Worm (Caenorhabditis elegans) whole organism, young adult: ENCODE data around the gene eak-7.

Experiments
- B0019.2 ChIP-seq: fragments of 200-800 bp; sonication (Bioruptor generic); conservative IDR thresholded peaks from 2 replicates; pipeline ENCODE4 v1.3.6; 2022; ENCODE audit warnings: missing genetic modification reagents, missing genetic modification characterization, missing compliant biosample characterization
- B0261.1 ChIP-seq: sonication (generic microtip); optimal IDR thresholded peaks from 2 replicates; lab custom pipeline; 2016; ENCODE audit warnings: mild to moderate bottlenecking, missing genetic modification characterization, moderate library complexity, missing compliant biosample characterization
- C17E4.6 ChIP-seq: fragments of 200-800 bp; sonication (Bioruptor generic); IDR thresholded peaks from 2 replicates; pipeline ENCODE4 v1.3.6; 2022; ENCODE audit warnings: missing genetic modification reagents, missing genetic modification characterization, missing compliant biosample characterization
- D2030.7 ChIP-seq: fragments of 200-800 bp; sonication (Bioruptor generic); IDR thresholded peaks from 2 replicates; pipeline ENCODE4 v1.3.6; 2022; ENCODE audit warnings: missing genetic modification reagents, missing genetic modification characterization, missing compliant biosample characterization
- F22D6.2 ChIP-seq: sonication (generic microtip); optimal IDR thresholded peaks from 2 replicates; lab custom pipeline; 2016; ENCODE audit warnings: mild to moderate bottlenecking, missing genetic modification characterization, missing compliant biosample characterization
- F37B4.10 ChIP-seq: fragments of 200-800 bp; sonication (Bioruptor generic); IDR thresholded peaks from 2 replicates; pipeline ENCODE4 v1.3.6; 2022; ENCODE audit warnings: missing genetic modification characterization, missing compliant biosample characterization
- F55B11.4 ChIP-seq: sonication (generic microtip); optimal IDR thresholded peaks from 2 replicates; lab custom pipeline; 2016; ENCODE audit warnings: missing compliant biosample characterization, missing genetic modification characterization, borderline replicate concordance; ENCODE audit not compliant: insufficient read depth
- K11D2.4 ChIP-seq: fragments of 200-800 bp; sonication (Bioruptor generic); IDR thresholded peaks from 2 replicates; pipeline ENCODE4 v1.3.6; 2022; ENCODE audit warnings: missing genetic modification reagents, missing genetic modification characterization, missing compliant biosample characterization
- K12H6.12 ChIP-seq: fragments of 200-800 bp; sonication (Bioruptor generic); optimal IDR thresholded peaks from 2 replicates; lab custom pipeline; 2018; ENCODE audit warnings: mild to moderate bottlenecking, missing genetic modification characterization, missing compliant biosample characterization
- Y53F4B.3 ChIP-seq: fragments of 200-800 bp; sonication (Bioruptor generic); IDR thresholded peaks from 2 replicates; pipeline ENCODE4 v1.3.6; 2022; ENCODE audit warnings: missing genetic modification reagents, missing genetic modification characterization, missing compliant biosample characterization
- Y53G8AR.9 ChIP-seq: fragments of 200-800 bp; sonication (Bioruptor generic); conservative IDR thresholded peaks from 2 replicates; pipeline ENCODE4 v1.3.6; 2022; ENCODE audit warnings: missing genetic modification reagents, missing genetic modification characterization, missing compliant biosample characterization
- Y67H2A.10 ChIP-seq: fragments of 200-800 bp; sonication (Bioruptor generic); conservative IDR thresholded peaks from 2 replicates; pipeline ENCODE4 v1.3.6; 2022; ENCODE audit warnings: missing genetic modification reagents, missing genetic modification characterization, missing compliant biosample characterization
- ZK185.1 ChIP-seq: sonication (generic microtip); optimal IDR thresholded peaks from 2 replicates; lab custom pipeline; 2016; ENCODE audit warnings: mild to moderate bottlenecking, missing genetic modification characterization, missing compliant biosample characterization; ENCODE audit not compliant: poor library complexity, severe bottlenecking
- athp-1 ChIP-seq: sonication (generic microtip); optimal IDR thresholded peaks from 2 replicates; lab custom pipeline; 2017; ENCODE audit warnings: mild to moderate bottlenecking, missing genetic modification characterization, missing compliant biosample characterization
- ccch-3 ChIP-seq: fragments of 200-800 bp; sonication (Bioruptor generic); optimal IDR thresholded peaks from 2 replicates; lab custom pipeline; 2018; ENCODE audit warnings: mild to moderate bottlenecking, missing genetic modification characterization, missing compliant biosample characterization
- ceh-27 ChIP-seq: fragments of 200-800 bp; sonication (Bioruptor generic); optimal IDR thresholded peaks from 2 replicates; lab custom pipeline; 2018; ENCODE audit warnings: mild to moderate bottlenecking, missing genetic modification characterization, moderate library complexity, missing compliant biosample characterization
- ceh-40 ChIP-seq: fragments of 200-800 bp; sonication (Bioruptor generic); IDR thresholded peaks from 2 replicates; pipeline ENCODE4 v1.3.6; 2022; ENCODE audit warnings: missing genetic modification characterization, missing compliant biosample characterization
- egl-18 ChIP-seq: fragments of 200-800 bp; sonication (Bioruptor generic); IDR thresholded peaks from 2 replicates; pipeline ENCODE4 v1.3.6; 2022; ENCODE audit warnings: missing genetic modification reagents, missing genetic modification characterization, missing compliant biosample characterization
- egrh-3 ChIP-seq: fragments of 200-800 bp; sonication (Bioruptor generic); IDR thresholded peaks from 2 replicates; pipeline ENCODE4 v1.3.6; 2022; ENCODE audit warnings: missing genetic modification reagents, missing genetic modification characterization, missing compliant biosample characterization
- him-1 ChIP-seq: sonication (generic microtip); optimal IDR thresholded peaks from 2 replicates; lab custom pipeline; 2016; ENCODE audit warnings: missing genotype, missing genetic modification reagents, missing genetic modification characterization, missing compliant biosample characterization
- hlh-12 ChIP-seq: sonication (generic microtip); optimal IDR thresholded peaks from 2 replicates; lab custom pipeline; 2016; ENCODE audit warnings: missing genetic modification characterization, missing compliant biosample characterization
- hmg-1.2 ChIP-seq: fragments of 200-800 bp; sonication (Bioruptor generic); IDR thresholded peaks from 2 replicates; pipeline ENCODE4 v1.3.6; 2022; ENCODE audit warnings: missing genetic modification reagents, missing genetic modification characterization, missing compliant biosample characterization
- hmg-20 ChIP-seq: fragments of 200-800 bp; sonication (Bioruptor generic); IDR thresholded peaks from 2 replicates; pipeline ENCODE4 v1.3.6; 2022; ENCODE audit warnings: missing genetic modification reagents, missing genetic modification characterization, missing compliant biosample characterization
- hrde-1 ChIP-seq: sonication (generic microtip); optimal IDR thresholded peaks from 2 replicates; lab custom pipeline; 2016; ENCODE audit warnings: missing genetic modification characterization, mild to moderate bottlenecking, missing compliant biosample characterization, moderate library complexity, missing genotype, missing genetic modification reagents, borderline replicate concordance
- let-526 ChIP-seq: fragments of 200-800 bp; sonication (Bioruptor generic); IDR thresholded peaks from 2 replicates; pipeline ENCODE4 v1.3.6; 2022; ENCODE audit warnings: missing genetic modification reagents, missing genetic modification characterization, missing compliant biosample characterization
- lsl-1 ChIP-seq: fragments of 200-800 bp; sonication (Bioruptor generic); optimal IDR thresholded peaks from 2 replicates; lab custom pipeline; 2018; ENCODE audit warnings: mild to moderate bottlenecking, missing genetic modification characterization, moderate library complexity, missing compliant biosample characterization
- madf-8 ChIP-seq: fragments of 200-800 bp; sonication (Bioruptor generic); conservative IDR thresholded peaks from 2 replicates; pipeline ENCODE4 v1.3.6; 2022; ENCODE audit warnings: missing genetic modification reagents, missing genetic modification characterization, missing compliant biosample characterization
- nfya-2 ChIP-seq: fragments of 200-800 bp; sonication (Bioruptor generic); IDR thresholded peaks from 2 replicates; pipeline ENCODE4 v1.3.6; 2022; ENCODE audit warnings: missing genetic modification reagents, missing genetic modification characterization, missing compliant biosample characterization
- nhr-120 ChIP-seq: fragments of 200-800 bp; sonication (Bioruptor generic); IDR thresholded peaks from 2 replicates; pipeline ENCODE4 v1.3.6; 2022; ENCODE audit warnings: missing genetic modification characterization, missing compliant biosample characterization
- rec-8 ChIP-seq, 2 experiments: sonication (generic microtip); optimal IDR thresholded peaks; 2 replicates each; lab custom pipeline; 2016; ENCODE audit warnings: mild to moderate bottlenecking in 2 of 2, missing genetic modification characterization in 2 of 2, missing genetic modification reagents in 2 of 2, missing genotype in 2 of 2, missing biosample characterization in 1 of 2, missing compliant biosample characterization in 1 of 2, moderate library complexity in 1 of 2
- rpc-1 ChIP-seq, 2 experiments: fragments of 150-350 bp in 1 of 2; sonication (generic microtip) in 1 of 2; optimal IDR thresholded peaks; 2 replicates each; lab custom pipeline; 2014 to 2018; ENCODE audit warnings: missing biosample characterization in 1 of 2, missing genetic modification characterization in 1 of 2, missing genetic modification reagents in 1 of 2, missing genotype in 1 of 2
- snpc-1.1 ChIP-seq: sonication (generic microtip); optimal IDR thresholded peaks from 2 replicates; lab custom pipeline; 2017; ENCODE audit warnings: missing genetic modification characterization, mild to moderate bottlenecking, missing compliant biosample characterization, antibody characterized with exemption, moderate library complexity, missing genotype, missing genetic modification reagents; ENCODE audit not compliant: insufficient read depth
- snpc-3.4 ChIP-seq: sonication (generic microtip); optimal IDR thresholded peaks from 2 replicates; lab custom pipeline; 2017; ENCODE audit warnings: missing genetic modification characterization, mild to moderate bottlenecking, missing compliant biosample characterization, antibody characterized with exemption, moderate library complexity, missing genotype, missing genetic modification reagents
- sptf-2 ChIP-seq: fragments of 200-800 bp; sonication (Bioruptor generic); optimal IDR thresholded peaks from 2 replicates; lab custom pipeline; 2018; ENCODE audit warnings: mild to moderate bottlenecking, missing genetic modification characterization, missing compliant biosample characterization
- tlf-1 ChIP-seq: fragments of 200-800 bp; sonication (Bioruptor generic); optimal IDR thresholded peaks from 2 replicates; lab custom pipeline; 2018; ENCODE audit warnings: mild to moderate bottlenecking, missing genetic modification characterization, missing compliant biosample characterization
- unc-130 ChIP-seq: sonication (generic microtip); optimal IDR thresholded peaks from 2 replicates; lab custom pipeline; 2016; ENCODE audit warnings: missing genetic modification reagents, missing genetic modification characterization, missing compliant biosample characterization
- unc-62 ChIP-seq: fragments of 150-350 bp; optimal IDR thresholded peaks from 2 replicates; lab custom pipeline; 2014; ENCODE audit warnings: missing biosample characterization, missing genetic modification reagents, missing genetic modification characterization
- zfh-2 ChIP-seq: fragments of 200-800 bp; sonication (Bioruptor generic); conservative IDR thresholded peaks from 2 replicates; pipeline ENCODE4 v1.3.6; 2022; ENCODE audit warnings: missing genetic modification reagents, missing genetic modification characterization, missing compliant biosample characterization
- ztf-25 ChIP-seq: fragments of 200-800 bp; sonication (Bioruptor generic); IDR thresholded peaks from 2 replicates; pipeline ENCODE4 v1.3.6; 2022; ENCODE audit warnings: missing genetic modification reagents, missing genetic modification characterization, missing compliant biosample characterization
- ztf-6 ChIP-seq: fragments of 200-800 bp; sonication (Bioruptor generic); IDR thresholded peaks from 2 replicates; pipeline ENCODE4 v1.3.6; 2022; ENCODE audit warnings: missing genetic modification reagents, missing genetic modification characterization, missing compliant biosample characterization

The eak-7 gene

DNA sequence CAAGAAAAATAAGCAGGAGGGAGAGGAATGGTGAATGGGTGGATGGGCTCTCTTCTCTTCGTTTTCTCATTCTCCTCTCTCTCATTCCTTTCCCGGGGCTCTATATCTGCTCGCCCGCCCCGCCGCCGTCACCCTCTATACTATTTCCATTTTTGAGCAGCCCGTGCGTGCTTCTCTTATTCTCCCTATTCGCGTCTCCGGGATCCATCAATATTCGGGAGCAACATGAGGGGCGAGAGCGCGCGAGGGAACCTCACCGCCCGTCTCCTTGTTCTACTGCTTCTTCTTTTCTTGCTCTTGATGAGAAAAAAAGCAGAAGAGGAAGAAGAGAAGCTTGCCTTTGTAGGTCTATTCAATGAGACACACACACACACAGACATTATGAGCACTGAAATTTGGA is 18.4 kb upstream of the eak-7 start:
- TF ChIP-seq unc-130 (GFP tag; lab: Kevin White, UChicago), result no peak
- TF ChIP-seq C17E4.6 (GFP tag; lab: Robert Waterston, UW), result no peak
- TF ChIP-seq K11D2.4 (GFP tag; lab: Robert Waterston, UW), result no peak
- TF ChIP-seq snpc-1.1, result no peak
- no peak for TF ChIP-seq Y67H2A.10 (GFP tag; lab: Robert Waterston, UW)
- TF ChIP-seq tlf-1 (GFP tag; lab: Kevin White, UChicago), result no peak
- TF ChIP-seq zfh-2, result peak; percentile 97
- no peak for TF ChIP-seq snpc-3.4 (tag; lab: Kevin White, UChicago)
- TF ChIP-seq B0261.1 (tag; lab: Kevin White, UChicago), result no peak
- TF ChIP-seq hmg-1.2 (GFP tag; lab: Robert Waterston, UW), result 0 out of 2 replicates have a peak, but pooled peaks have one; percentile 6
- no peak for TF ChIP-seq nhr-120
- TF ChIP-seq rec-8 (tag; optimal IDR thresholded peaks at IDR 0.05; lab: Kevin White, UChicago), result no peak
- TF ChIP-seq egrh-3, result no peak
- no peak for TF ChIP-seq lsl-1 (GFP tag; lab: Kevin White, UChicago)
- no peak for TF ChIP-seq unc-62
- no peak for TF ChIP-seq hmg-20
- TF ChIP-seq ztf-25 (GFP tag; lab: Robert Waterston, UW), result no peak
- TF ChIP-seq K12H6.12 (tag; lab: Kevin White, UChicago), result peak; percentile 79
- no peak for TF ChIP-seq ZK185.1 (tag; lab: Kevin White, UChicago)
- TF ChIP-seq athp-1, result no peak
- TF ChIP-seq ccch-3 (GFP tag; lab: Kevin White, UChicago), result no peak
- TF ChIP-seq F22D6.2, result no peak
- no peak for TF ChIP-seq hlh-12
- no peak for TF ChIP-seq D2030.7
- no peak for TF ChIP-seq ceh-40 (GFP tag; lab: Robert Waterston, UW)
- TF ChIP-seq egl-18 (GFP tag; lab: Robert Waterston, UW), result no peak
- no peak for TF ChIP-seq Y53G8AR.9 (GFP tag; lab: Robert Waterston, UW)
- no peak for TF ChIP-seq him-1 (tag; lab: Kevin White, UChicago)
- no peak for TF ChIP-seq madf-8
- 0 out of 2 replicates have a peak, but pooled peaks have one; percentile 18 for TF ChIP-seq ztf-6 (GFP tag; lab: Robert Waterston, UW)
- TF ChIP-seq hrde-1 (tag; lab: Kevin White, UChicago), result no peak
- no peak for TF ChIP-seq F37B4.10 (GFP tag; lab: Robert Waterston, UW)
- TF ChIP-seq ceh-27, result peak; percentile 17
- no peak for TF ChIP-seq Y53F4B.3

DNA sequence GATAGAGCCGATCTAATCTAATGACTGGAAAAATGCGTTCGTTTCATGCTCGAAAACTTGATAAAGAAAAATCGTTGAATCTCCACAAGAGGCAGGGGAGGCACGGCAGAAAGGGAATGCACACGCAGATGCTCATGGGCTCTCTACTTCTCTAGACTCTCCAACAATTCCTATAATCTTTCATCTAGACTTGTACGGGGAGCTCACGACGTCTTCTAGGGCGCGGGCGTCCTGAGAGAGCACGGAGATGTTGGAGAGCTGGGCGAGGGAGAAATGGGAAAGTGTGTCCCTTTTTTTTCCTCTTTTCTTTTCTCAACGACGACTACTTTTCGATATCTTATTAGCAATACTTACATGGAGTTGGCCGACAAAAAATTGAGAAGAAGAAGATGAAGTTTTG is 17.4 kb upstream of the eak-7 start:
- TF ChIP-seq unc-62, result no peak
- no peak for TF ChIP-seq let-526
- peak; percentile 45; the same call in 1 of the 2 replicates for TF ChIP-seq zfh-2
- TF ChIP-seq hmg-1.2 (GFP tag; lab: Robert Waterston, UW), result peak; percentile 36; the same call in 1 of the 2 replicates
- peak; percentile 37 for TF ChIP-seq K12H6.12 (tag; lab: Kevin White, UChicago)
- no peak for TF ChIP-seq D2030.7
- no peak for TF ChIP-seq rpc-1 (optimal IDR thresholded peaks at IDR 0.05; lab: Kevin White, UChicago)
- TF ChIP-seq rpc-1 (tag; optimal IDR thresholded peaks at IDR 0.05; lab: Kevin White, UChicago), result no peak
- TF ChIP-seq, all 124 proteins: peak for 3

DNA sequence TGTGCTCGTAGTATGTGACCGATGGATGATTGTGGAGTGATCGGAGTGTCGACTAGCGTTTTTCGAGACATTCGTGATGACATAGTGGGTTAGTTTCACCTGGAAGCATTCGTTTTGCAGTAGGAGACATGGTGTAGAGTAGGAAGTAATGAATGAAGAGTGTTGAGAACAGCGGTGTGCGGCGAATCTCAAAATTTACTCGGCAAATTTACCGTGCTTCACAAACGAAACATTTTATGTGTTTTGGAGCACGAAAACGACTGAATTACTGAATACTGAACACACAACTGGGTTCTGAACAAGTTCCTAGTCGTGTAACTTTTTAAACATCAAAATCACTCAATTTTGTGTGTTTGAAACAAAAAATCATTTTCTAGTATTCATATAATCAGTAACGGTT is 15.3 kb upstream of the eak-7 start, which contains the start of gene K08E7.6:
TSS of gene K08E7.6 (minus strand) at position 101 of the 400 bp plus-strand sequence.
- TF ChIP-seq F55B11.4, result no peak
- TF ChIP-seq nfya-2, result no peak
- no peak for TF ChIP-seq egl-18 (GFP tag; lab: Robert Waterston, UW)
- no peak for TF ChIP-seq B0019.2 (GFP tag; lab: Robert Waterston, UW)
- TF ChIP-seq sptf-2 (GFP tag; lab: Kevin White, UChicago), result no peak
- TF ChIP-seq, all 124 proteins: peak for 0
